Fruit fly (Drosophila melanogaster): ENCODE measurements around the gene Or33a.

Or33a gene

DNA sequence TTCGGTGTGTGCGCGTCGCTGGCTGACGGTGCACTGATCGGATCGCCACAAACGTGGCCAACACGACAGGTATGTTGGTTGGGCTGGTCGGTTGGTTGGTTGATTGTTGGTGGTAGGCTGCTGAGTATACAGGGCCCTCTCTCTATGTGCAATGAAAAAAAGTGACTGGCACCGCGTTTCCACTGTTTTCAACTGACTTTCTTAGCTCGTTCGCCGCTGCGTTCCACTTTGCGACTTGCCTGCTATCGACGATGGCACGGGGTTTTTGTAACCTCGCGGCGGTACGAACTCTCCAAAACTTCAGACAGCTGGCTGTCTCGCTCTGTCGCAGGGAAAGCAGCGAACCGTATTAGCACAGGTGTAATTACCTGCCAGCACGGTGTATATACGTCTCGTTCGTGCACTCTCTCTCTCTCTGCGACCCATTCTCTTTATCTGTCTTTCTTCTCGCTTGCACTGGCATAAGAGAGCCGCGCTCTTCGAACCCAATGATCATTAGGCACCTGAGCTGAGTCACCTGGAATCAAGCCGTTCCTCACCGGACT is 36.6 kb downstream of the Or33a start (continued):
- TF ChIP-seq Nf-YB (GFP tag; optimal IDR thresholded peaks at IDR 0.05) = peak; percentile 53
- peak; percentile 39; the same call in 1 of the 2 replicates for TF ChIP-seq CG14014 (GFP tag; IDR thresholded peaks at IDR 0.05)
- TF ChIP-seq Taf1 (GFP tag; IDR thresholded peaks at IDR 0.05) = no peak
- peak; percentile 43; the same call in 1 of the 2 replicates for TF ChIP-seq amos (GFP tag; IDR thresholded peaks at IDR 0.05; ENCODE audit: partially characterized antibody)
- TF ChIP-seq CG9797 (GFP tag; optimal IDR thresholded peaks at IDR 0.05) = no peak
- no peak for TF ChIP-seq Sry-δ (GFP tag; optimal IDR thresholded peaks at IDR 0.05)
- peak; percentile 27 for TF ChIP-seq nom (GFP tag; optimal IDR thresholded peaks at IDR 0.05)
- TF ChIP-seq ase (GFP tag; IDR thresholded peaks at IDR 0.05) = 0 out of 3 replicates have a peak, but pooled peaks have one; percentile 40
- TF ChIP-seq CG10543 (GFP tag; optimal IDR thresholded peaks at IDR 0.05) = peak; percentile 81
- TF ChIP-seq CG3407 (GFP tag; optimal IDR thresholded peaks at IDR 0.05) = no peak
- TF ChIP-seq CG14710 (tag; optimal IDR thresholded peaks at IDR 0.05) = no peak
- TF ChIP-seq dmrt11E (tag; optimal IDR thresholded peaks at IDR 0.05) = no peak
- TF ChIP-seq CHES-1-like (GFP tag; optimal IDR thresholded peaks at IDR 0.05) = peak; percentile 10
- TF ChIP-seq CG7963 (GFP tag; IDR thresholded peaks at IDR 0.05; ENCODE audit: partially characterized antibody) = 0 out of 3 replicates have a peak, but pooled peaks have one; percentile 36
- no peak for TF ChIP-seq CG6254 (GFP tag; optimal IDR thresholded peaks at IDR 0.05)
- peak; percentile 42 for TF ChIP-seq CG4360 (GFP tag; IDR thresholded peaks at IDR 0.05)
- no peak for TF ChIP-seq CG12219 (GFP tag; optimal IDR thresholded peaks at IDR 0.05)
- TF ChIP-seq CG32532 (GFP tag; IDR thresholded peaks at IDR 0.05) = peak; percentile 59
- TF ChIP-seq ap (GFP tag; IDR thresholded peaks at IDR 0.05) = no peak
- 0 out of 2 replicates have a peak, but pooled peaks have one; percentile 39 for TF ChIP-seq CG14441 (GFP tag; IDR thresholded peaks at IDR 0.05)
- TF ChIP-seq hb (GFP tag; IDR thresholded peaks at IDR 0.05; ENCODE audit: partially characterized antibody) = no peak
- no peak for TF ChIP-seq Dref (GFP tag; IDR thresholded peaks at IDR 0.05)
- 0 out of 2 replicates have a peak, but pooled peaks have one; percentile 41 for TF ChIP-seq sna (GFP tag; IDR thresholded peaks at IDR 0.05; ENCODE audit: partially characterized antibody)
- TF ChIP-seq CG2116 (GFP tag; optimal IDR thresholded peaks at IDR 0.05) = no peak
- no peak for TF ChIP-seq CG8388 (GFP tag; optimal IDR thresholded peaks at IDR 0.05)
- TF ChIP-seq Atf6 (GFP tag; IDR thresholded peaks at IDR 0.05) = peak; percentile 55
- peak; percentile 25; the same call in 1 of the 2 replicates for TF ChIP-seq Adf1 (GFP tag; IDR thresholded peaks at IDR 0.05)
- TF ChIP-seq schlank (tag; optimal IDR thresholded peaks at IDR 0.05) = peak; percentile 17
- peak; percentile 58 for TF ChIP-seq CG1647 (GFP tag; optimal IDR thresholded peaks at IDR 0.05)
- peak; percentile 5 for TF ChIP-seq bcd (GFP tag; optimal IDR thresholded peaks at IDR 0.05)
- peak; percentile 67 for TF ChIP-seq mirr (GFP tag; optimal IDR thresholded peaks at IDR 0.05)
- TF ChIP-seq chm (GFP tag; IDR thresholded peaks at IDR 0.05) = peak; percentile 65
- TF ChIP-seq B-H2 (GFP tag; optimal IDR thresholded peaks at IDR 0.05) = no peak
- peak in 1 of 2 experiments; percentile 2 for TF ChIP-seq dpn (GFP tag; optimal IDR thresholded peaks at IDR 0.05)
- no peak for TF ChIP-seq CG8281 (tag; optimal IDR thresholded peaks at IDR 0.05)
- no peak for TF ChIP-seq CoRest (tag; optimal IDR thresholded peaks at IDR 0.05)
- TF ChIP-seq CG15269 (tag; optimal IDR thresholded peaks at IDR 0.05) = no peak
- no peak for TF ChIP-seq CG16815 (GFP tag; optimal IDR thresholded peaks at IDR 0.05)
- no peak for TF ChIP-seq CG10462 (GFP tag; optimal IDR thresholded peaks at IDR 0.05)
- TF ChIP-seq Side (GFP tag; optimal IDR thresholded peaks at IDR 0.05) = peak; percentile 25
- TF ChIP-seq CG12659 (GFP tag; optimal IDR thresholded peaks at IDR 0.05) = peak; percentile 40
- 0 out of 3 replicates have a peak, but pooled peaks have one; percentile 51 for TF ChIP-seq CG11456 (GFP tag; IDR thresholded peaks at IDR 0.05)
- no peak for TF ChIP-seq Chrac-16 (GFP tag; optimal IDR thresholded peaks at IDR 0.05)

Measured in whole organism, embryonic.